Worm (Caenorhabditis elegans) whole organism, L1 larva: ENCODE results near the gene T22B7.4.

Source experiments
- C04F5.9 ChIP-seq: sonication (generic microtip); optimal IDR thresholded peaks from 2 replicates; lab custom pipeline; 2016; ENCODE audit warnings: missing genetic modification characterization, missing compliant biosample characterization
- F16B12.6 ChIP-seq: fragments of 150-350 bp; optimal IDR thresholded peaks from 2 replicates; lab custom pipeline; 2014; ENCODE audit warnings: missing biosample characterization, missing genetic modification characterization
- aly-2 ChIP-seq: fragments of 150-350 bp; optimal IDR thresholded peaks from 2 replicates; lab custom pipeline; 2014; ENCODE audit warnings: missing biosample characterization, missing genetic modification characterization
- ama-1 ChIP-seq: fragments of 150-350 bp; optimal IDR thresholded peaks from 2 replicates; lab custom pipeline; 2014
- blmp-1 ChIP-seq: fragments of 150-350 bp; optimal IDR thresholded peaks from 2 replicates; lab custom pipeline; 2014; ENCODE audit warnings: missing biosample characterization, missing genetic modification characterization
- ceh-63 ChIP-seq: fragments of 200-800 bp; sonication (Bioruptor generic); optimal IDR thresholded peaks from 2 replicates; lab custom pipeline; 2018; ENCODE audit warnings: mild to moderate bottlenecking, missing genetic modification characterization, missing compliant biosample characterization
- ceh-88 ChIP-seq: fragments of 200-800 bp; sonication (Bioruptor generic); IDR thresholded peaks from 2 replicates; pipeline ENCODE4 v1.3.6; 2022; ENCODE audit warnings: missing genetic modification characterization, missing compliant biosample characterization
- efl-1 ChIP-seq, 4 experiments: fragments of 150-350 bp; optimal IDR thresholded peaks in 3 of 4; peaks in 1 of 4; 1 replicate in 1 of 4; 2 replicates in 3 of 4; lab custom pipeline; 2014; ENCODE audit warnings: missing biosample characterization in 2 of 4, missing genetic modification characterization in 2 of 4, missing genetic modification reagents in 2 of 4
- egl-13 ChIP-seq: sonication (generic microtip); optimal IDR thresholded peaks from 2 replicates; lab custom pipeline; 2016; ENCODE audit warnings: missing genotype, missing genetic modification reagents, missing genetic modification characterization, missing compliant biosample characterization
- elt-2 ChIP-seq: sonication (generic microtip); optimal IDR thresholded peaks from 2 replicates; lab custom pipeline; 2016; ENCODE audit warnings: missing genetic modification characterization, mild to moderate bottlenecking, inconsistent platforms, missing compliant biosample characterization, missing genetic modification reagents
- elt-3 ChIP-seq, 6 experiments: fragments of 150-350 bp in 1 of 6; sonication (generic microtip); optimal IDR thresholded peaks; 2 replicates each; lab custom pipeline; 2017 to 2018; ENCODE audit warnings: missing biosample characterization in 6 of 6, missing genetic modification characterization in 6 of 6, inconsistent platforms in 1 of 6
- ets-5 ChIP-seq: fragments of 200-800 bp; sonication (Bioruptor generic); IDR thresholded peaks from 2 replicates; pipeline ENCODE4 v1.3.6; 2022; ENCODE audit warnings: missing genetic modification characterization, missing compliant biosample characterization
- fkh-4 ChIP-seq: sonication (generic microtip); optimal IDR thresholded peaks from 2 replicates; lab custom pipeline; 2016; ENCODE audit warnings: missing compliant biosample characterization, missing genetic modification characterization, borderline replicate concordance
- fos-1 ChIP-seq: fragments of 150-350 bp; optimal IDR thresholded peaks from 2 replicates; lab custom pipeline; 2014; ENCODE audit warnings: missing biosample characterization, missing genetic modification characterization
- grh-1 ChIP-seq: fragments of 200-800 bp; sonication (Bioruptor generic); IDR thresholded peaks from 2 replicates; pipeline ENCODE4 v1.3.6; 2022; ENCODE audit warnings: missing genetic modification reagents, missing genetic modification characterization, missing compliant biosample characterization
- hpl-2 ChIP-seq: fragments of 150-350 bp; optimal IDR thresholded peaks from 2 replicates; lab custom pipeline; 2014; ENCODE audit warnings: missing biosample characterization, missing genetic modification reagents, missing genetic modification characterization
- irx-1 ChIP-seq: sonication (generic microtip); optimal IDR thresholded peaks from 2 replicates; lab custom pipeline; 2016; ENCODE audit warnings: missing genetic modification characterization, missing compliant biosample characterization
- jun-1 ChIP-seq: fragments of 150-350 bp; optimal IDR thresholded peaks from 2 replicates; lab custom pipeline; 2014; ENCODE audit warnings: missing biosample characterization, missing genetic modification reagents, missing genetic modification characterization
- lin-13 ChIP-seq: fragments of 150-350 bp; optimal IDR thresholded peaks from 2 replicates; lab custom pipeline; 2014; ENCODE audit warnings: missing biosample characterization, missing genetic modification reagents, missing genetic modification characterization
- lin-14 ChIP-seq: fragments of 200-800 bp; sonication (Bioruptor generic); optimal IDR thresholded peaks from 2 replicates; lab custom pipeline; 2018; ENCODE audit warnings: mild to moderate bottlenecking, missing genetic modification characterization, moderate library complexity, missing compliant biosample characterization
- lin-39 ChIP-seq: fragments of 150-350 bp; optimal IDR thresholded peaks from 2 replicates; lab custom pipeline; 2014; ENCODE audit warnings: missing biosample characterization, missing genetic modification reagents, missing genetic modification characterization
- lir-3 ChIP-seq: sonication (generic microtip); optimal IDR thresholded peaks from 2 replicates; lab custom pipeline; 2016; ENCODE audit warnings: mild to moderate bottlenecking, missing genetic modification characterization, moderate library complexity, missing compliant biosample characterization; ENCODE audit not compliant: poor library complexity
- lsy-2 ChIP-seq, 2 experiments: fragments of 150-350 bp; optimal IDR thresholded peaks; 2 replicates each; lab custom pipeline; 2014; ENCODE audit warnings: missing biosample characterization in 2 of 2, missing genetic modification characterization in 2 of 2
- mab-9 ChIP-seq: fragments of 200-800 bp; sonication (Bioruptor generic); IDR thresholded peaks from 2 replicates; pipeline ENCODE4 v1.3.6; 2022; ENCODE audit warnings: missing genetic modification reagents, missing genetic modification characterization, missing compliant biosample characterization
- mdl-1 ChIP-seq, 2 experiments: fragments of 150-350 bp; optimal IDR thresholded peaks; 2 replicates each; lab custom pipeline; 2014 to 2017; ENCODE audit warnings: missing biosample characterization in 2 of 2, missing genetic modification characterization in 2 of 2, inconsistent platforms in 1 of 2
- mef-2 ChIP-seq: fragments of 150-350 bp; optimal IDR thresholded peaks from 2 replicates; lab custom pipeline; 2014; ENCODE audit warnings: missing biosample characterization, missing genetic modification characterization
- mep-1 ChIP-seq: fragments of 150-350 bp; optimal IDR thresholded peaks from 2 replicates; lab custom pipeline; 2014; ENCODE audit warnings: missing biosample characterization, missing genetic modification characterization
- nhr-11 ChIP-seq: fragments of 150-350 bp; optimal IDR thresholded peaks from 2 replicates; lab custom pipeline; 2014; ENCODE audit warnings: missing biosample characterization, missing genetic modification characterization
- nhr-12 ChIP-seq: sonication (generic microtip); optimal IDR thresholded peaks from 2 replicates; lab custom pipeline; 2017; ENCODE audit warnings: missing biosample characterization, missing genetic modification characterization
- nhr-19 ChIP-seq: fragments of 200-800 bp; sonication (Bioruptor generic); conservative IDR thresholded peaks from 2 replicates; pipeline ENCODE4 v1.3.6; 2022; ENCODE audit warnings: missing genetic modification characterization, missing compliant biosample characterization
- nhr-237 ChIP-seq: fragments of 150-350 bp; optimal IDR thresholded peaks from 2 replicates; lab custom pipeline; 2014; ENCODE audit warnings: missing biosample characterization, missing genetic modification characterization
- nhr-28 ChIP-seq: fragments of 150-350 bp; optimal IDR thresholded peaks from 2 replicates; lab custom pipeline; 2014; ENCODE audit warnings: missing biosample characterization, missing genetic modification characterization
- nhr-47 ChIP-seq: sonication (generic microtip); optimal IDR thresholded peaks from 2 replicates; lab custom pipeline; 2016; ENCODE audit warnings: mild to moderate bottlenecking, missing genetic modification characterization, moderate library complexity, missing compliant biosample characterization
- nhr-84 ChIP-seq: sonication (generic microtip); optimal IDR thresholded peaks from 2 replicates; lab custom pipeline; 2017; ENCODE audit warnings: missing biosample characterization, missing genetic modification characterization
- nhr-90 ChIP-seq: sonication (generic microtip); optimal IDR thresholded peaks from 2 replicates; lab custom pipeline; 2016; ENCODE audit warnings: mild to moderate bottlenecking, missing genetic modification characterization, missing compliant biosample characterization; ENCODE audit not compliant: poor library complexity
- pqm-1 ChIP-seq: sonication (generic microtip); optimal IDR thresholded peaks from 3 replicates; lab custom pipeline; 2017; ENCODE audit warnings: missing biosample characterization, missing genetic modification characterization
- skn-1 ChIP-seq: fragments of 150-350 bp; optimal IDR thresholded peaks from 2 replicates; lab custom pipeline; 2014; ENCODE audit warnings: missing biosample characterization, missing genetic modification characterization
- snpc-4 ChIP-seq: fragments of 150-350 bp; optimal IDR thresholded peaks from 2 replicates; lab custom pipeline; 2014; ENCODE audit warnings: missing biosample characterization, missing genetic modification characterization
- snu-23 ChIP-seq: sonication (generic microtip); optimal IDR thresholded peaks from 2 replicates; lab custom pipeline; 2016; ENCODE audit warnings: missing genetic modification characterization, missing compliant biosample characterization
- sptf-1 ChIP-seq: fragments of 150-350 bp; optimal IDR thresholded peaks from 2 replicates; lab custom pipeline; 2014; ENCODE audit warnings: missing biosample characterization, missing genetic modification characterization
- sup-37 ChIP-seq: fragments of 200-800 bp; sonication (Bioruptor generic); optimal IDR thresholded peaks from 2 replicates; lab custom pipeline; 2018; ENCODE audit warnings: mild to moderate bottlenecking, missing genetic modification characterization, missing compliant biosample characterization
- swsn-7 ChIP-seq: sonication (generic microtip); optimal IDR thresholded peaks from 2 replicates; lab custom pipeline; 2016; ENCODE audit warnings: missing genetic modification characterization, missing compliant biosample characterization
- tbx-2 ChIP-seq: sonication (generic microtip); optimal IDR thresholded peaks from 2 replicates; lab custom pipeline; 2016; ENCODE audit warnings: missing genetic modification characterization, missing compliant biosample characterization
- tlp-1 ChIP-seq: fragments of 150-350 bp; optimal IDR thresholded peaks from 2 replicates; lab custom pipeline; 2014; ENCODE audit warnings: missing biosample characterization, missing genetic modification characterization
- unc-130 ChIP-seq: fragments of 150-350 bp; optimal IDR thresholded peaks from 2 replicates; lab custom pipeline; 2017; ENCODE audit warnings: missing biosample characterization, missing genetic modification characterization, inconsistent platforms
- unc-62 ChIP-seq: fragments of 150-350 bp; optimal IDR thresholded peaks from 2 replicates; lab custom pipeline; 2014; ENCODE audit warnings: missing biosample characterization, missing genetic modification reagents, missing genetic modification characterization
- unc-98 ChIP-seq: fragments of 200-800 bp; sonication (Bioruptor generic); IDR thresholded peaks from 2 replicates; pipeline ENCODE4 v1.3.6; 2022; ENCODE audit warnings: missing genetic modification characterization, missing compliant biosample characterization
- zip-4 ChIP-seq: fragments of 200-800 bp; sonication (Bioruptor generic); optimal IDR thresholded peaks from 2 replicates; lab custom pipeline; 2018; ENCODE audit warnings: mild to moderate bottlenecking, missing genetic modification characterization, moderate library complexity, missing compliant biosample characterization
- ztf-11 ChIP-seq, 2 experiments: sonication (generic microtip); optimal IDR thresholded peaks; 2 replicates each; lab custom pipeline; 2016 to 2017; ENCODE audit warnings: missing genetic modification characterization in 2 of 2, missing biosample characterization in 1 of 2, missing compliant biosample characterization in 1 of 2
- ztf-4 ChIP-seq: fragments of 150-350 bp; optimal IDR thresholded peaks from 2 replicates; lab custom pipeline; 2014; ENCODE audit warnings: missing biosample characterization, missing genetic modification characterization

The T22B7.4 gene

DNA sequence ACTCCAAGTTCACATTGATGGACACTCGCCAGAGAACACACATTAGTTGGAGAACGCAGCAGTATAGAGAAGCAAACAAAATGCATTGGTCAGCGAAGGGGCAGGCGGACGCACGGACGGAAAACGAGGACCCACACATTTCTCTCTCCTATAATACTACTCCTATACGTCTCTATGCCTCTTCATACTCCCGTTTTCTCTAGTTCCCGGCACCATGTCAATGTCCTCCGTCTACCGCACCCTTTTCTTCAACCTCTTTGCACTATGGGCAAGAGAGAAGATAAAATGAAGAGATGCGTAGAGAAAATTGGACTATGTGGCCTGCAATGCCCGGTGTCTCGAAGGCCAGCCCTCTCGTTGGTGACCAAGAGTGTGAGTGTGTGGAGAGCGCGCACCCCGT, 44.9 kb upstream of the T22B7.4 start, which contains the start of gene set-20 (continued):
- TF ChIP-seq skn-1 (tag; lab: Kevin White, UChicago) = no peak
- no peak for TF ChIP-seq C04F5.9
- peak in 1 of 2 experiments; percentile 58 for TF ChIP-seq mdl-1 (tag; optimal IDR thresholded peaks at IDR 0.05; lab: Kevin White, UChicago)
- peak; percentile 69 for TF ChIP-seq blmp-1
- peak; percentile 58 for TF ChIP-seq nhr-47
- no peak for TF ChIP-seq mef-2 (tag; lab: Kevin White, UChicago)
- no peak for TF ChIP-seq tlp-1
- TF ChIP-seq jun-1 = peak; percentile 64
- peak in 1 of 2 experiments; percentile 17 for TF ChIP-seq efl-1 (optimal IDR thresholded peaks at IDR 0.05; lab: Kevin White, UChicago)
- no peak for TF ChIP-seq efl-1 (GFP tag; optimal IDR thresholded peaks at IDR 0.05 in 1 of 2; lab: Kevin White, UChicago)
- TF ChIP-seq ama-1 = no peak
- peak in 1 of 6 experiments; percentile 18 for TF ChIP-seq elt-3 (tag; optimal IDR thresholded peaks at IDR 0.05; lab: Kevin White, UChicago)
- no peak for TF ChIP-seq unc-130 (tag; lab: Kevin White, UChicago)
- peak; percentile 45 for TF ChIP-seq ztf-4 (tag; lab: Kevin White, UChicago)
- TF ChIP-seq swsn-7 (tag; lab: Kevin White, UChicago) = peak; percentile 43
- no peak for TF ChIP-seq nhr-11
- no peak for TF ChIP-seq unc-98 (GFP tag; lab: Robert Waterston, UW)
- TF ChIP-seq egl-13 (tag; lab: Kevin White, UChicago) = peak; percentile 10
- TF ChIP-seq ceh-88 (GFP tag; lab: Robert Waterston, UW) = no peak
- peak; percentile 84 for TF ChIP-seq snu-23 (GFP tag; lab: Kevin White, UChicago)
- TF ChIP-seq nhr-28 (tag; lab: Kevin White, UChicago) = no peak
- no peak for TF ChIP-seq nhr-12 (tag; lab: Kevin White, UChicago)
- TF ChIP-seq irx-1 (tag; lab: Kevin White, UChicago) = no peak
- TF ChIP-seq F16B12.6 (tag; lab: Kevin White, UChicago) = no peak
- TF ChIP-seq mab-9 = no peak
- no peak for TF ChIP-seq pqm-1 (tag; lab: Kevin White, UChicago)
- no peak for TF ChIP-seq snpc-4 (tag; lab: Kevin White, UChicago)
- TF ChIP-seq nhr-237 (tag; lab: Kevin White, UChicago) = no peak
- no peak for TF ChIP-seq sup-37 (GFP tag; lab: Kevin White, UChicago)
- no peak for TF ChIP-seq sptf-1 (tag; lab: Kevin White, UChicago)
- TF ChIP-seq aly-2 (tag; lab: Kevin White, UChicago) = no peak
- peak; percentile 46 for TF ChIP-seq nhr-19 (GFP tag; lab: Robert Waterston, UW)
- no peak for TF ChIP-seq zip-4 (GFP tag; lab: Kevin White, UChicago)
- no peak for TF ChIP-seq lin-13 (GFP tag; lab: Kevin White, UChicago)
- TF ChIP-seq ets-5 = no peak
- TF ChIP-seq unc-62 = no peak
- TF ChIP-seq nhr-84 (tag; lab: Kevin White, UChicago) = no peak
- TF ChIP-seq lin-39 (tag; lab: Kevin White, UChicago) = no peak
- TF ChIP-seq lsy-2 (tag; optimal IDR thresholded peaks at IDR 0.05; lab: Kevin White, UChicago) = peak in 1 of 2 experiments; percentile 47
- TF ChIP-seq ztf-11 (tag; optimal IDR thresholded peaks at IDR 0.05; lab: Kevin White, UChicago) = peak in 1 of 2 experiments; percentile 38
- TF ChIP-seq grh-1 (GFP tag; lab: Robert Waterston, UW) = peak; percentile 20; the same call in 1 of the 2 replicates
- peak; percentile 80 for TF ChIP-seq mep-1 (tag; lab: Kevin White, UChicago)
- no peak for TF ChIP-seq fos-1 (tag; lab: Kevin White, UChicago)
- no peak for TF ChIP-seq lir-3 (tag; lab: Kevin White, UChicago)
- peak; percentile 95 for TF ChIP-seq lin-14 (GFP tag; lab: Kevin White, UChicago)
- TF ChIP-seq, all 84 proteins: peak for 28

DNA sequence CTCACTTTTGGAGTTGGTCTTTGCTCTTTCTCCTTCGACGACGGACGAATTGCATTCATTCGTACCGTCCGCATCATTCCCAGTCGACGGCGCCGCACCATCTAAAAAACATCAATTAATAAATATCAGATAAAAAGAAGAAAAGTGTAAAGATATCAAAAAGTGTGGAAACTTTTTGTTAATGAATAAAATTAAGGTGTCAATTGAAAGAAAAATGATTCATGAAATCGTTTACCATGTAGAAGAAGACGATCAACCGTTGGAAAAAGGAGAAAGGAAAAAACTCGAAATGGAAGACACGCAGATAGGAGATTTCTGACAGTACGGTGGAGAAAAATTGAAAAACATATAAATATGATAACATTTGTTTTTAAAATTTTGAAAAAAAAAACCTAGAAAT, 38.9 kb upstream of the T22B7.4 start, which contains the start of gene set-19:
set-19 (minus strand) TSS at position 101 of the 400 bp plus-strand sequence.
- TF ChIP-seq lir-3 (tag; lab: Kevin White, UChicago) (no peak), elt-2 (tag; lab: Kevin White, UChicago) (no peak), skn-1 (tag; lab: Kevin White, UChicago) (no peak), nhr-47 (no peak), fkh-4 (tag; lab: Kevin White, UChicago) (no peak), nhr-90 (tag; lab: Kevin White, UChicago) (no peak), swsn-7 (tag; lab: Kevin White, UChicago) (no peak), hpl-2 (no peak), ceh-63 (no peak), tbx-2 (no peak)
